1 fruit fly cellular context compared by ENCODE assay signal in genomic region chr3L:4239442-4240322, dm6.
TF ChIP-seq lines count a peak whose summit lies in the region.

Gene Sqor, plus strand, starts transcription at chr3L:4240173.

TF ChIP-seq in whole organism, embryonic, 481 proteins besides CTCF, POLR2A, EP300 and RAD21 (continued from another document and continues in another):
- TF ChIP-seq tx (GFP tag; optimal IDR thresholded peaks at IDR 0.05; lab: Kevin White, UChicago) = peak; percentile 67
- TF ChIP-seq CG10565 (GFP tag; optimal IDR thresholded peaks at IDR 0.05; lab: Kevin White, UChicago) = peak; percentile 3
- no peak for TF ChIP-seq Spps (tag; optimal IDR thresholded peaks at IDR 0.05; lab: Kevin White, UChicago)
- TF ChIP-seq CG3407 (GFP tag; optimal IDR thresholded peaks at IDR 0.05; lab: Kevin White, UChicago) = peak; percentile 53
- TF ChIP-seq sc (optimal IDR thresholded peaks at IDR 0.05; lab: Kevin White, UChicago) = no peak
- TF ChIP-seq sc (GFP tag; optimal IDR thresholded peaks at IDR 0.05; lab: Kevin White, UChicago) = no peak
- TF ChIP-seq CG11247 (GFP tag; IDR thresholded peaks at IDR 0.05; lab: Robert Waterston, UW) = peak; percentile 74
- TF ChIP-seq da (GFP tag; optimal IDR thresholded peaks at IDR 0.05; lab: Kevin White, UChicago) = peak; percentile 66
- peak; percentile 85 for TF ChIP-seq org-1 (GFP tag; optimal IDR thresholded peaks at IDR 0.05; lab: Kevin White, UChicago)
- peak; percentile 21 for TF ChIP-seq CG14710 (tag; optimal IDR thresholded peaks at IDR 0.05; lab: Kevin White, UChicago)
- peak; percentile 74 for TF ChIP-seq dm (GFP tag; optimal IDR thresholded peaks at IDR 0.05; lab: Kevin White, UChicago)
- TF ChIP-seq CG18262 (tag; optimal IDR thresholded peaks at IDR 0.05; lab: Kevin White, UChicago) = peak; percentile 80
- peak; percentile 78 for TF ChIP-seq CG17829 (tag; optimal IDR thresholded peaks at IDR 0.05; lab: Kevin White, UChicago)
- TF ChIP-seq Myb (GFP tag; optimal IDR thresholded peaks at IDR 0.05; lab: Kevin White, UChicago) = peak; percentile 70
- TF ChIP-seq Bdp1 (GFP tag; optimal IDR thresholded peaks at IDR 0.05; lab: Kevin White, UChicago) = peak; percentile 82
- no peak for TF ChIP-seq tio (GFP tag; optimal IDR thresholded peaks at IDR 0.05; lab: Kevin White, UChicago)
- peak; percentile 74 for TF ChIP-seq gsb (GFP tag; IDR thresholded peaks at IDR 0.05; lab: Robert Waterston, UW)
- no peak for TF ChIP-seq CG9797 (GFP tag; optimal IDR thresholded peaks at IDR 0.05; lab: Kevin White, UChicago)
- TF ChIP-seq yki (optimal IDR thresholded peaks at IDR 0.05; lab: Kevin White, UChicago) = no peak
- peak; percentile 55; the same call in 1 of the 2 replicates for TF ChIP-seq chm (GFP tag; IDR thresholded peaks at IDR 0.05; lab: Robert Waterston, UW)
- peak; percentile 66; the same call in 2 of the 3 replicates for TF ChIP-seq zfh1 (GFP tag; IDR thresholded peaks at IDR 0.05; lab: Robert Waterston, UW)
- TF ChIP-seq Kr (GFP tag; optimal IDR thresholded peaks at IDR 0.05; lab: Kevin White, UChicago) = no peak
- peak; percentile 72 for TF ChIP-seq danr (GFP tag; IDR thresholded peaks at IDR 0.05; lab: Robert Waterston, UW)
- TF ChIP-seq CG7963 (GFP tag; IDR thresholded peaks at IDR 0.05; lab: Robert Waterston, UW; ENCODE audit: partially characterized antibody) = no peak
- TF ChIP-seq zf30C (GFP tag; optimal IDR thresholded peaks at IDR 0.05; lab: Kevin White, UChicago) = peak; percentile 80
- 0 out of 2 replicates have a peak, but pooled peaks have one; percentile 19 for TF ChIP-seq unc-4 (GFP tag; IDR thresholded peaks at IDR 0.05; lab: Robert Waterston, UW; ENCODE audit: partially characterized antibody)
- peak; percentile 59 for TF ChIP-seq ranshi (GFP tag; IDR thresholded peaks at IDR 0.05; lab: Robert Waterston, UW)
- peak; percentile 91 for TF ChIP-seq CG30403 (GFP tag; optimal IDR thresholded peaks at IDR 0.05; lab: Kevin White, UChicago)
- TF ChIP-seq CG1024 (GFP tag; IDR thresholded peaks at IDR 0.05; lab: Robert Waterston, UW) = peak; percentile 59
- no peak for TF ChIP-seq CG13287 (GFP tag; IDR thresholded peaks at IDR 0.05; lab: Robert Waterston, UW; ENCODE audit: partially characterized antibody)
- no peak for TF ChIP-seq Trl (optimal IDR thresholded peaks at IDR 0.05; lab: Kevin White, UChicago)
- peak; percentile 92 for TF ChIP-seq Trl (GFP tag; optimal IDR thresholded peaks at IDR 0.05; lab: Kevin White, UChicago)
- peak; percentile 66 for TF ChIP-seq CG1602 (GFP tag; optimal IDR thresholded peaks at IDR 0.05; lab: Kevin White, UChicago)
- TF ChIP-seq CG9932 (GFP tag; IDR thresholded peaks at IDR 0.05; lab: Robert Waterston, UW) = peak; percentile 82
- TF ChIP-seq CG2678 (tag; optimal IDR thresholded peaks at IDR 0.05; lab: Kevin White, UChicago) = peak; percentile 94
- TF ChIP-seq Taf1 (GFP tag; IDR thresholded peaks at IDR 0.05; lab: Robert Waterston, UW) = 0 out of 2 replicates have a peak, but pooled peaks have one; percentile 35
- peak; percentile 68 for TF ChIP-seq Rx (GFP tag; IDR thresholded peaks at IDR 0.05; lab: Robert Waterston, UW)
- peak; percentile 53 for TF ChIP-seq sima (GFP tag; optimal IDR thresholded peaks at IDR 0.05; lab: Kevin White, UChicago)
- peak; percentile 74 for TF ChIP-seq cas (GFP tag; IDR thresholded peaks at IDR 0.05; lab: Robert Waterston, UW)
- TF ChIP-seq twi (tag; optimal IDR thresholded peaks at IDR 0.05; lab: Kevin White, UChicago) = peak; percentile 33
- TF ChIP-seq Sin3A (optimal IDR thresholded peaks at IDR 0.05; lab: Kevin White, UChicago) = no peak
- no peak for TF ChIP-seq fd102C (GFP tag; optimal IDR thresholded peaks at IDR 0.05; lab: Kevin White, UChicago)
- TF ChIP-seq slp2 (GFP tag; optimal IDR thresholded peaks at IDR 0.05; lab: Kevin White, UChicago) = peak; percentile 86
- TF ChIP-seq Opbp (GFP tag; IDR thresholded peaks at IDR 0.05; lab: Robert Waterston, UW; ENCODE audit: partially characterized antibody) = no peak
- TF ChIP-seq CG2120 (GFP tag; optimal IDR thresholded peaks at IDR 0.05; lab: Kevin White, UChicago) = peak; percentile 92
- peak; percentile 20 for TF ChIP-seq Ets97D (GFP tag; optimal IDR thresholded peaks at IDR 0.05; lab: Kevin White, UChicago)
- peak; percentile 87 for TF ChIP-seq Oli (tag; optimal IDR thresholded peaks at IDR 0.05; lab: Kevin White, UChicago)
- peak; percentile 62; the same call in 1 of the 2 replicates for TF ChIP-seq dimm (GFP tag; IDR thresholded peaks at IDR 0.05; lab: Robert Waterston, UW)
- TF ChIP-seq CG8924 (tag; optimal IDR thresholded peaks at IDR 0.05; lab: Kevin White, UChicago) = peak; percentile 90
- no peak for TF ChIP-seq tna (GFP tag; IDR thresholded peaks at IDR 0.05; lab: Robert Waterston, UW; ENCODE audit: partially characterized antibody)
- TF ChIP-seq exex (tag; optimal IDR thresholded peaks at IDR 0.05; lab: Kevin White, UChicago) = peak; percentile 44
- no peak for TF ChIP-seq Lpt (GFP tag; optimal IDR thresholded peaks at IDR 0.05; lab: Kevin White, UChicago)
- TF ChIP-seq rib (GFP tag; IDR thresholded peaks at IDR 0.05; lab: Robert Waterston, UW) = peak; percentile 84
- peak; percentile 66 for TF ChIP-seq CG8089 (GFP tag; optimal IDR thresholded peaks at IDR 0.05; lab: Kevin White, UChicago)
- TF ChIP-seq ara (GFP tag; IDR thresholded peaks at IDR 0.05; lab: Robert Waterston, UW) = peak; percentile 67
- peak; percentile 70; the same call in 1 of the 2 replicates for TF ChIP-seq ham (GFP tag; IDR thresholded peaks at IDR 0.05; lab: Robert Waterston, UW)
- peak; percentile 83 for TF ChIP-seq CG1233 (GFP tag; optimal IDR thresholded peaks at IDR 0.05; lab: Kevin White, UChicago)
- peak; percentile 74 for TF ChIP-seq CG6813 (GFP tag; optimal IDR thresholded peaks at IDR 0.05; lab: Kevin White, UChicago)
- peak; percentile 92 for TF ChIP-seq Dip3 (GFP tag; optimal IDR thresholded peaks at IDR 0.05; lab: Kevin White, UChicago)
- peak; percentile 85 for TF ChIP-seq seq (GFP tag; IDR thresholded peaks at IDR 0.05; lab: Robert Waterston, UW)
- peak; percentile 91 for TF ChIP-seq nom (GFP tag; optimal IDR thresholded peaks at IDR 0.05; lab: Kevin White, UChicago)
- no peak for TF ChIP-seq crol (GFP tag; IDR thresholded peaks at IDR 0.05; lab: Robert Waterston, UW)
- TF ChIP-seq nau (GFP tag; optimal IDR thresholded peaks at IDR 0.05; lab: Kevin White, UChicago) = no peak
- no peak for TF ChIP-seq hth (optimal IDR thresholded peaks at IDR 0.05; lab: Kevin White, UChicago)
- peak; percentile 83 for TF ChIP-seq oc (tag; optimal IDR thresholded peaks at IDR 0.05; lab: Kevin White, UChicago)
- TF ChIP-seq Mrtf (GFP tag; IDR thresholded peaks at IDR 0.05; lab: Robert Waterston, UW) = peak; percentile 74
- peak; percentile 66 for TF ChIP-seq Fer2 (tag; optimal IDR thresholded peaks at IDR 0.05; lab: Kevin White, UChicago)
- TF ChIP-seq Bteb2 (GFP tag; optimal IDR thresholded peaks at IDR 0.05; lab: Kevin White, UChicago) = peak; percentile 85
- peak; percentile 75 for TF ChIP-seq jing (GFP tag; optimal IDR thresholded peaks at IDR 0.05; lab: Kevin White, UChicago)
- peak; percentile 2 for TF ChIP-seq CG33557 (GFP tag; optimal IDR thresholded peaks at IDR 0.05; lab: Kevin White, UChicago)
- TF ChIP-seq pros (GFP tag; optimal IDR thresholded peaks at IDR 0.05; lab: Kevin White, UChicago) = peak; percentile 27
- peak; percentile 54 for TF ChIP-seq ap (GFP tag; IDR thresholded peaks at IDR 0.05; lab: Robert Waterston, UW)
- peak; percentile 87 for TF ChIP-seq slbo (GFP tag; IDR thresholded peaks at IDR 0.05; lab: Robert Waterston, UW)
- TF ChIP-seq Vsx1 (GFP tag; optimal IDR thresholded peaks at IDR 0.05; lab: Kevin White, UChicago) = no peak
- TF ChIP-seq CG15601 (tag; optimal IDR thresholded peaks at IDR 0.05; lab: Kevin White, UChicago) = peak; percentile 78
- peak; percentile 66 for TF ChIP-seq GATAe (GFP tag; conservative IDR thresholded peaks at IDR 0.05; lab: Robert Waterston, UW)
- TF ChIP-seq mld (GFP tag; IDR thresholded peaks at IDR 0.05; lab: Robert Waterston, UW; ENCODE audit: partially characterized antibody) = no peak
- TF ChIP-seq CG6683 (GFP tag; optimal IDR thresholded peaks at IDR 0.05; lab: Kevin White, UChicago) = peak; percentile 60
- 0 out of 3 replicates have a peak, but pooled peaks have one; percentile 13 for TF ChIP-seq croc (GFP tag; conservative IDR thresholded peaks at IDR 0.05; lab: Robert Waterston, UW)
- TF ChIP-seq phol (tag; optimal IDR thresholded peaks at IDR 0.05; lab: Kevin White, UChicago) = peak; percentile 74
- TF ChIP-seq CG6272 (GFP tag; IDR thresholded peaks at IDR 0.05; lab: Robert Waterston, UW) = peak; percentile 62
- peak; percentile 82 for TF ChIP-seq Atf-2 (GFP tag; optimal IDR thresholded peaks at IDR 0.05; lab: Kevin White, UChicago)
- peak; percentile 40 for TF ChIP-seq MTF-1 (GFP tag; optimal IDR thresholded peaks at IDR 0.05; lab: Kevin White, UChicago; ENCODE audit: borderline replicate concordance)
- TF ChIP-seq CG11398 (GFP tag; optimal IDR thresholded peaks at IDR 0.05; lab: Kevin White, UChicago) = peak; percentile 72
- TF ChIP-seq Hsf (GFP tag; optimal IDR thresholded peaks at IDR 0.05; lab: Kevin White, UChicago) = peak; percentile 89
- TF ChIP-seq CG6854 (GFP tag; optimal IDR thresholded peaks at IDR 0.05; lab: Kevin White, UChicago) = peak; percentile 83
- peak; percentile 84 for TF ChIP-seq pum (GFP tag; optimal IDR thresholded peaks at IDR 0.05; lab: Kevin White, UChicago)
- peak; percentile 79 for TF ChIP-seq Ssrp (tag; optimal IDR thresholded peaks at IDR 0.05; lab: Kevin White, UChicago)
- no peak for TF ChIP-seq Sry-β (GFP tag; optimal IDR thresholded peaks at IDR 0.05; lab: Kevin White, UChicago)
- peak; percentile 74 for TF ChIP-seq CG12104 (GFP tag; optimal IDR thresholded peaks at IDR 0.05; lab: Kevin White, UChicago)
- no peak for TF ChIP-seq cad (GFP tag; optimal IDR thresholded peaks at IDR 0.05; lab: Kevin White, UChicago)
- peak; percentile 93 for TF ChIP-seq CG3281 (GFP tag; optimal IDR thresholded peaks at IDR 0.05; lab: Kevin White, UChicago)
- TF ChIP-seq CG30020 (tag; optimal IDR thresholded peaks at IDR 0.05; lab: Kevin White, UChicago) = peak; percentile 49
- peak; percentile 43 for TF ChIP-seq Neu2 (GFP tag; optimal IDR thresholded peaks at IDR 0.05; lab: Kevin White, UChicago; ENCODE audit: borderline replicate concordance)
- peak; percentile 81 for TF ChIP-seq CG13624 (GFP tag; optimal IDR thresholded peaks at IDR 0.05; lab: Kevin White, UChicago)
- TF ChIP-seq MBD-R2 (GFP tag; IDR thresholded peaks at IDR 0.05; lab: Robert Waterston, UW) = peak; percentile 53; the same call in 1 of the 2 replicates
- TF ChIP-seq E2f1 (GFP tag; IDR thresholded peaks at IDR 0.05; lab: Robert Waterston, UW) = peak; percentile 76
- TF ChIP-seq CG14441 (GFP tag; IDR thresholded peaks at IDR 0.05; lab: Robert Waterston, UW) = peak; percentile 80
- TF ChIP-seq CG34422 (GFP tag; IDR thresholded peaks at IDR 0.05; lab: Robert Waterston, UW) = peak; percentile 76; the same call in 2 of the 3 replicates
- peak; percentile 95 for TF ChIP-seq row (GFP tag; IDR thresholded peaks at IDR 0.05; lab: Robert Waterston, UW)
- peak; percentile 58; the same call in 1 of the 2 replicates for TF ChIP-seq CG11696 (GFP tag; IDR thresholded peaks at IDR 0.05; lab: Robert Waterston, UW)
- peak; percentile 31; the same call in 1 of the 2 replicates for TF ChIP-seq Xrp1 (GFP tag; IDR thresholded peaks at IDR 0.05; lab: Robert Waterston, UW)
- peak; percentile 86 for TF ChIP-seq her (GFP tag; optimal IDR thresholded peaks at IDR 0.05; lab: Kevin White, UChicago)
- peak; percentile 51 for TF ChIP-seq klu (GFP tag; IDR thresholded peaks at IDR 0.05; lab: Robert Waterston, UW)
- peak; percentile 86 for TF ChIP-seq fd3F (GFP tag; optimal IDR thresholded peaks at IDR 0.05; lab: Kevin White, UChicago)
- TF ChIP-seq Jarid2 (GFP tag; optimal IDR thresholded peaks at IDR 0.05; lab: Kevin White, UChicago) = peak; percentile 54
- TF ChIP-seq CG14965 (GFP tag; optimal IDR thresholded peaks at IDR 0.05; lab: Kevin White, UChicago; ENCODE audit: borderline replicate concordance) = peak; percentile 41
- TF ChIP-seq dmrt99B (tag; optimal IDR thresholded peaks at IDR 0.05; lab: Kevin White, UChicago) = peak; percentile 88
- peak; percentile 91 for TF ChIP-seq CG12659 (GFP tag; optimal IDR thresholded peaks at IDR 0.05; lab: Kevin White, UChicago)
- TF ChIP-seq BtbVII (GFP tag; optimal IDR thresholded peaks at IDR 0.05; lab: Kevin White, UChicago) = peak; percentile 90
- peak; percentile 88 for TF ChIP-seq CG9876 (GFP tag; optimal IDR thresholded peaks at IDR 0.05; lab: Kevin White, UChicago)
- peak; percentile 87 for TF ChIP-seq HmgZ (tag; optimal IDR thresholded peaks at IDR 0.05; lab: Kevin White, UChicago)
- TF ChIP-seq CG11093 (GFP tag; IDR thresholded peaks at IDR 0.05; lab: Robert Waterston, UW) = peak; percentile 57; the same call in 1 of the 3 replicates
- peak; percentile 85 for TF ChIP-seq CG9437 (GFP tag; optimal IDR thresholded peaks at IDR 0.05; lab: Kevin White, UChicago)
- TF ChIP-seq CG9727 (GFP tag; optimal IDR thresholded peaks at IDR 0.05; lab: Kevin White, UChicago) = peak; percentile 87
- TF ChIP-seq CG15696 (tag; optimal IDR thresholded peaks at IDR 0.05; lab: Kevin White, UChicago) = peak; percentile 31
- TF ChIP-seq CG30431 (GFP tag; optimal IDR thresholded peaks at IDR 0.05; lab: Kevin White, UChicago) = peak; percentile 77
- peak; percentile 82 for TF ChIP-seq Asciz (GFP tag; optimal IDR thresholded peaks at IDR 0.05; lab: Kevin White, UChicago)
- TF ChIP-seq Hmx (GFP tag; optimal IDR thresholded peaks at IDR 0.05; lab: Kevin White, UChicago) = peak; percentile 77
- TF ChIP-seq CG16863 (GFP tag; optimal IDR thresholded peaks at IDR 0.05; lab: Kevin White, UChicago) = peak; percentile 75
- peak; percentile 29 for TF ChIP-seq CG13123 (GFP tag; optimal IDR thresholded peaks at IDR 0.05; lab: Kevin White, UChicago)
- peak; percentile 41 for TF ChIP-seq CG31365 (tag; optimal IDR thresholded peaks at IDR 0.05; lab: Kevin White, UChicago)
- TF ChIP-seq btn (GFP tag; optimal IDR thresholded peaks at IDR 0.05; lab: Kevin White, UChicago) = peak; percentile 66
- TF ChIP-seq cwo (GFP tag; optimal IDR thresholded peaks at IDR 0.05; lab: Kevin White, UChicago) = peak; percentile 83
- peak; percentile 81 for TF ChIP-seq CG9817 (tag; optimal IDR thresholded peaks at IDR 0.05; lab: Kevin White, UChicago)
- TF ChIP-seq pzg (GFP tag; optimal IDR thresholded peaks at IDR 0.05; lab: Kevin White, UChicago) = peak; percentile 25
- TF ChIP-seq trem (tag; optimal IDR thresholded peaks at IDR 0.05; lab: Kevin White, UChicago) = peak; percentile 30
- TF ChIP-seq Ets65A (GFP tag; lab: Kevin White, UChicago) = peak; percentile 95
- TF ChIP-seq CG4404 (GFP tag; IDR thresholded peaks at IDR 0.05; lab: Robert Waterston, UW) = peak; percentile 46
- TF ChIP-seq CG2875 (GFP tag; optimal IDR thresholded peaks at IDR 0.05; lab: Kevin White, UChicago) = peak; percentile 31
